Worm (Caenorhabditis elegans): Measurements from ENCODE around the gene F09F9.1.

F09F9.1 gene

ce11 chrX:4115026-4115425 lies at the start of gene F09F9.1:
Gene F09F9.1, plus strand, starts transcription at chrX:4115326.
- TF ChIP-seq him-1 (tag; optimal IDR thresholded peaks at IDR 0.05) (no peak), dao-5 (tag; optimal IDR thresholded peaks at IDR 0.05) (no peak), W03F9.2 (tag; optimal IDR thresholded peaks at IDR 0.05) (no peak)

ce11 chrX:4068180-4068579 lies 46.9 kb upstream of the F09F9.1 start:
- no peak for TF ChIP-seq him-1 (tag; optimal IDR thresholded peaks at IDR 0.05)
- no peak for TF ChIP-seq dao-5 (tag; optimal IDR thresholded peaks at IDR 0.05)
- no peak for TF ChIP-seq W03F9.2 (tag; optimal IDR thresholded peaks at IDR 0.05)

- TF ChIP-seq dao-5 (tag; optimal IDR thresholded peaks at IDR 0.05), result no peak
- TF ChIP-seq W03F9.2 (tag; optimal IDR thresholded peaks at IDR 0.05), result no peak
- TF ChIP-seq him-1 (tag; optimal IDR thresholded peaks at IDR 0.05), result no peak
These were observed 42.6 kb upstream of the F09F9.1 start for ce11 chrX:4072501-4072900.

ce11 chrX:4075934-4076333 lies 39.2 kb upstream of the F09F9.1 start:
- TF ChIP-seq W03F9.2 (tag; optimal IDR thresholded peaks at IDR 0.05) (no peak), him-1 (tag; optimal IDR thresholded peaks at IDR 0.05) (no peak), dao-5 (tag; optimal IDR thresholded peaks at IDR 0.05) (no peak)

ce11 chrX:4079264-4079663 lies 35.9 kb upstream of the F09F9.1 start, which contains the start of gene T06F4.1:
Gene T06F4.1, minus strand, starts transcription at chrX:4079364.
- no peak for TF ChIP-seq him-1 (tag; optimal IDR thresholded peaks at IDR 0.05)
- no peak for TF ChIP-seq dao-5 (tag; optimal IDR thresholded peaks at IDR 0.05)
- TF ChIP-seq W03F9.2 (tag; optimal IDR thresholded peaks at IDR 0.05), result no peak

- TF ChIP-seq him-1 (tag; optimal IDR thresholded peaks at IDR 0.05), result no peak
- TF ChIP-seq dao-5 (tag; optimal IDR thresholded peaks at IDR 0.05), result no peak
- TF ChIP-seq W03F9.2 (tag; optimal IDR thresholded peaks at IDR 0.05), result no peak
These were observed 29.6 kb upstream of the F09F9.1 start for ce11 chrX:4085489-4085888.

- TF ChIP-seq W03F9.2 (tag; optimal IDR thresholded peaks at IDR 0.05) (no peak), him-1 (tag; optimal IDR thresholded peaks at IDR 0.05) (no peak), dao-5 (tag; optimal IDR thresholded peaks at IDR 0.05) (no peak)
These were observed 26.2 kb upstream of the F09F9.1 start for ce11 chrX:4088943-4089342.

- TF ChIP-seq dao-5 (tag; optimal IDR thresholded peaks at IDR 0.05) (no peak), W03F9.2 (tag; optimal IDR thresholded peaks at IDR 0.05) (no peak), him-1 (tag; optimal IDR thresholded peaks at IDR 0.05) (no peak)
These were observed 20.1 kb upstream of the F09F9.1 start for ce11 chrX:4094979-4095378.

ce11 chrX:4100473-4100872 lies 14.7 kb upstream of the F09F9.1 start, which contains the start of gene clh-4:
Gene clh-4, minus strand, starts transcription at chrX:4100573.
- TF ChIP-seq dao-5 (tag; optimal IDR thresholded peaks at IDR 0.05), result no peak
- TF ChIP-seq him-1 (tag; optimal IDR thresholded peaks at IDR 0.05), result no peak
- no peak for TF ChIP-seq W03F9.2 (tag; optimal IDR thresholded peaks at IDR 0.05)

ce11 chrX:4101213-4101612 lies 13.9 kb upstream of the F09F9.1 start:
- TF ChIP-seq W03F9.2 (tag; optimal IDR thresholded peaks at IDR 0.05) (no peak), dao-5 (tag; optimal IDR thresholded peaks at IDR 0.05) (no peak), him-1 (tag; optimal IDR thresholded peaks at IDR 0.05) (no peak)

- no peak for TF ChIP-seq dao-5 (tag; optimal IDR thresholded peaks at IDR 0.05)
- no peak for TF ChIP-seq him-1 (tag; optimal IDR thresholded peaks at IDR 0.05)
- no peak for TF ChIP-seq W03F9.2 (tag; optimal IDR thresholded peaks at IDR 0.05)
These were observed 13.0 kb upstream of the F09F9.1 start, which contains the start of gene R02E4.3 for ce11 chrX:4102075-4102598. Gene R02E4.3, minus strand, starts transcription at chrX:4102125.

- TF ChIP-seq dao-5 (tag; optimal IDR thresholded peaks at IDR 0.05) (no peak), W03F9.2 (tag; optimal IDR thresholded peaks at IDR 0.05) (no peak), him-1 (tag; optimal IDR thresholded peaks at IDR 0.05) (no peak)
These were observed 12.1 kb upstream of the F09F9.1 start for ce11 chrX:4103071-4103470.

- TF ChIP-seq him-1 (tag; optimal IDR thresholded peaks at IDR 0.05) (no peak), dao-5 (tag; optimal IDR thresholded peaks at IDR 0.05) (no peak), W03F9.2 (tag; optimal IDR thresholded peaks at IDR 0.05) (no peak)
These were observed 10.7 kb upstream of the F09F9.1 start, which contains the start of gene R02E4.1 for ce11 chrX:4104435-4104834. Gene R02E4.1, minus strand, starts transcription at chrX:4104535.

- TF ChIP-seq him-1 (tag; optimal IDR thresholded peaks at IDR 0.05) (no peak), W03F9.2 (tag; optimal IDR thresholded peaks at IDR 0.05) (no peak), dao-5 (tag; optimal IDR thresholded peaks at IDR 0.05) (no peak)
These were observed 8.1 kb upstream of the F09F9.1 start, which contains the start of gene R02E4.2 for ce11 chrX:4106896-4107505. Gene R02E4.2, plus strand, starts transcription at chrX:4107455.

ce11 chrX:4109970-4110369 lies 5.2 kb upstream of the F09F9.1 start:
- TF ChIP-seq W03F9.2 (tag; optimal IDR thresholded peaks at IDR 0.05), result no peak
